Fruit fly (Drosophila melanogaster) whole organism, wandering third instar larva: ENCODE data around the gene RpL13A.
A peak's percentile ranks its signal among the peaks of the same experiment; 100 is the strongest.

ENCODE experiments used
- Abd-B ChIP-seq: fragments of >200 bp; optimal IDR thresholded peaks from 2 replicates; lab custom pipeline; 2017; ENCODE audit warnings: missing biosample characterization, missing genetic modification characterization
- CG32264 ChIP-seq: fragments of 200-800 bp; sonication (Bioruptor generic); optimal IDR thresholded peaks from 2 replicates; lab custom pipeline; 2016; ENCODE audit warnings: missing biosample characterization, missing genetic modification characterization
- CG9705 ChIP-seq: fragments of 200-800 bp; sonication (Bioruptor generic); optimal IDR thresholded peaks from 2 replicates; lab custom pipeline; 2018; ENCODE audit warnings: missing biosample characterization, mild to moderate bottlenecking, missing genetic modification characterization
- CrebA ChIP-seq: fragments of 200-800 bp; sonication (Bioruptor generic); optimal IDR thresholded peaks from 2 replicates; lab custom pipeline; 2016; ENCODE audit warnings: missing biosample characterization, mild to moderate bottlenecking, missing genetic modification characterization, borderline replicate concordance
- Dfd ChIP-seq: fragments of >200 bp; optimal IDR thresholded peaks from 2 replicates; lab custom pipeline; 2017; ENCODE audit warnings: missing biosample characterization, missing genetic modification characterization
- Dif ChIP-seq: fragments of 200-275, 200-300 bp; sonication (Bioruptor generic); optimal IDR thresholded peaks from 2 replicates; lab custom pipeline; 2018; ENCODE audit warnings: missing biosample characterization, missing genetic modification characterization; ENCODE audit not compliant: partially characterized antibody
- GATAd ChIP-seq: sonication (Bioruptor generic); optimal IDR thresholded peaks from 2 replicates; lab custom pipeline; 2016; ENCODE audit warnings: missing biosample characterization, missing genetic modification characterization
- HLH106 ChIP-seq: fragments of 200-800 bp; optimal IDR thresholded peaks from 3 replicates; lab custom pipeline; 2019; ENCODE audit warnings: missing biosample characterization, mild to moderate bottlenecking, missing genetic modification characterization, moderate library complexity
- Hnf4 ChIP-seq: fragments of 200-800 bp; sonication (Bioruptor generic); optimal IDR thresholded peaks from 2 replicates; lab custom pipeline; 2016; ENCODE audit warnings: missing biosample characterization, mild to moderate bottlenecking, missing genetic modification characterization
- Hr78 ChIP-seq: fragments of >200 bp; optimal IDR thresholded peaks from 2 replicates; lab custom pipeline; 2017; ENCODE audit warnings: missing biosample characterization, missing genetic modification characterization
- Hr83 ChIP-seq: fragments of 200-300 bp; sonication (Bioruptor generic); optimal IDR thresholded peaks from 2 replicates; lab custom pipeline; 2016; ENCODE audit warnings: missing biosample characterization, mild to moderate bottlenecking, missing genetic modification characterization, moderate library complexity; ENCODE audit not compliant: poor library complexity, severe bottlenecking
- Jra ChIP-seq: sonication (Bioruptor generic); optimal IDR thresholded peaks from 2 replicates; lab custom pipeline; 2016; ENCODE audit warnings: missing biosample characterization, missing genetic modification characterization
- Mio ChIP-seq: sonication (Bioruptor generic); optimal IDR thresholded peaks from 2 replicates; lab custom pipeline; 2016; ENCODE audit warnings: missing biosample characterization, missing genetic modification characterization
- Myc ChIP-seq: fragments of >200 bp; optimal IDR thresholded peaks from 2 replicates; lab custom pipeline; 2017
- N ChIP-seq: fragments of >200 bp; optimal IDR thresholded peaks from 2 replicates; lab custom pipeline; 2018; ENCODE audit warnings: missing biosample characterization, missing external identifiers, missing genetic modification characterization
- OdsH ChIP-seq: fragments of 200-800 bp; sonication (Bioruptor generic); optimal IDR thresholded peaks from 2 replicates; lab custom pipeline; 2016; ENCODE audit warnings: missing biosample characterization, mild to moderate bottlenecking, missing genetic modification characterization
- Rel ChIP-seq, 2 experiments: fragments of 200-800 bp; sonication (Bioruptor generic) in 1 of 2; optimal IDR thresholded peaks; 2 replicates in 1 of 2; 3 replicates in 1 of 2; lab custom pipeline; 2016 to 2019; ENCODE audit warnings: mild to moderate bottlenecking in 2 of 2, missing biosample characterization in 2 of 2, missing genetic modification characterization in 2 of 2, moderate library complexity in 1 of 2
- Sp1 ChIP-seq: fragments of 200-800 bp; sonication (Bioruptor generic); optimal IDR thresholded peaks from 3 replicates; lab custom pipeline; 2019; ENCODE audit warnings: missing biosample characterization, mild to moderate bottlenecking, missing genetic modification characterization, moderate library complexity
- Vsx2 ChIP-seq: fragments of 200-300, 225-300 bp; sonication (Bioruptor generic); optimal IDR thresholded peaks from 2 replicates; lab custom pipeline; 2018; ENCODE audit warnings: missing biosample characterization, missing genetic modification characterization; ENCODE audit not compliant: partially characterized antibody
- br ChIP-seq: fragments of 200-800 bp; sonication (Bioruptor generic); optimal IDR thresholded peaks from 2 replicates; lab custom pipeline; 2016; ENCODE audit warnings: missing biosample characterization, missing genetic modification characterization
- brk ChIP-seq: fragments of 200-800 bp; sonication (Bioruptor generic); optimal IDR thresholded peaks from 2 replicates; lab custom pipeline; 2016; ENCODE audit warnings: missing biosample characterization, mild to moderate bottlenecking, missing genetic modification characterization
- dl ChIP-seq, 2 experiments: fragments of 175-275, 200-275 bp in 1 of 2; fragments of 200-275 bp in 1 of 2; sonication (Bioruptor generic); optimal IDR thresholded peaks; lab custom pipeline; 2018; ENCODE audit warnings: mild to moderate bottlenecking in 2 of 2, missing biosample characterization in 2 of 2, missing genetic modification characterization in 2 of 2, moderate library complexity in 2 of 2; ENCODE audit not compliant: partially characterized antibody in 2 of 2, insufficient read depth in 1 of 2
- dmrt93B ChIP-seq: fragments of 200-800 bp; sonication (Bioruptor generic); optimal IDR thresholded peaks from 2 replicates; lab custom pipeline; 2018; ENCODE audit warnings: missing biosample characterization, mild to moderate bottlenecking, missing genetic modification characterization
- dsf ChIP-seq: sonication (Bioruptor generic); optimal IDR thresholded peaks from 2 replicates; lab custom pipeline; 2016; ENCODE audit warnings: missing biosample characterization, missing genetic modification characterization, borderline replicate concordance
- ey ChIP-seq: fragments of 200-800 bp; sonication (Bioruptor generic); optimal IDR thresholded peaks from 2 replicates; lab custom pipeline; 2016; ENCODE audit warnings: missing biosample characterization, missing genetic modification characterization
- foxo ChIP-seq, 2 experiments: fragments of 200-800 bp; sonication (Bioruptor generic); optimal IDR thresholded peaks; 2 replicates in 1 of 2; 3 replicates in 1 of 2; lab custom pipeline; 2016 to 2017; ENCODE audit warnings: missing biosample characterization in 2 of 2, missing genetic modification characterization in 2 of 2
- fru ChIP-seq: fragments of 200-800 bp; sonication (Bioruptor generic); optimal IDR thresholded peaks from 3 replicates; lab custom pipeline; 2016; ENCODE audit warnings: missing biosample characterization, mild to moderate bottlenecking, missing genetic modification characterization
- h ChIP-seq: fragments of 200-800 bp; sonication (Bioruptor generic); optimal IDR thresholded peaks from 3 replicates; lab custom pipeline; 2016; ENCODE audit warnings: missing biosample characterization, mild to moderate bottlenecking, missing genetic modification characterization
- jim ChIP-seq: fragments of 175-275, 200-325 bp; sonication (Bioruptor generic); optimal IDR thresholded peaks from 2 replicates; lab custom pipeline; 2016; ENCODE audit warnings: missing biosample characterization, mild to moderate bottlenecking, missing genetic modification characterization
- lola ChIP-seq: fragments of >200 bp; optimal IDR thresholded peaks from 2 replicates; lab custom pipeline; 2017; ENCODE audit warnings: missing biosample characterization, missing genetic modification characterization
- pan ChIP-seq: fragments of >200 bp; optimal IDR thresholded peaks from 2 replicates; lab custom pipeline; 2017
- psq ChIP-seq: fragments of 200-800 bp; sonication (Bioruptor generic); optimal IDR thresholded peaks from 3 replicates; lab custom pipeline; 2017; ENCODE audit warnings: missing biosample characterization, mild to moderate bottlenecking, missing genetic modification characterization, moderate library complexity
- rgr ChIP-seq: fragments of 200-800 bp; sonication (Bioruptor generic); optimal IDR thresholded peaks from 3 replicates; lab custom pipeline; 2016; ENCODE audit warnings: missing biosample characterization, mild to moderate bottlenecking, missing genetic modification characterization
- sage ChIP-seq: fragments of 200-800 bp; sonication (Bioruptor generic); optimal IDR thresholded peaks from 2 replicates; lab custom pipeline; 2016; ENCODE audit warnings: missing biosample characterization, mild to moderate bottlenecking, missing genetic modification characterization
- sv ChIP-seq: fragments of 200-800 bp; sonication (Bioruptor generic); optimal IDR thresholded peaks from 3 replicates; lab custom pipeline; 2016; ENCODE audit warnings: missing biosample characterization, missing genetic modification characterization
- tai ChIP-seq: sonication (Bioruptor generic); optimal IDR thresholded peaks from 2 replicates; lab custom pipeline; 2016; ENCODE audit warnings: missing biosample characterization, missing genetic modification characterization
- usp ChIP-seq: fragments of >200 bp; optimal IDR thresholded peaks from 2 replicates; lab custom pipeline; 2017; ENCODE audit warnings: missing biosample characterization, missing genetic modification characterization
- woc ChIP-seq: sonication (Bioruptor generic); optimal IDR thresholded peaks from 2 replicates; lab custom pipeline; 2016; ENCODE audit warnings: missing biosample characterization, mild to moderate bottlenecking, missing genetic modification characterization

RpL13A gene

DNA sequence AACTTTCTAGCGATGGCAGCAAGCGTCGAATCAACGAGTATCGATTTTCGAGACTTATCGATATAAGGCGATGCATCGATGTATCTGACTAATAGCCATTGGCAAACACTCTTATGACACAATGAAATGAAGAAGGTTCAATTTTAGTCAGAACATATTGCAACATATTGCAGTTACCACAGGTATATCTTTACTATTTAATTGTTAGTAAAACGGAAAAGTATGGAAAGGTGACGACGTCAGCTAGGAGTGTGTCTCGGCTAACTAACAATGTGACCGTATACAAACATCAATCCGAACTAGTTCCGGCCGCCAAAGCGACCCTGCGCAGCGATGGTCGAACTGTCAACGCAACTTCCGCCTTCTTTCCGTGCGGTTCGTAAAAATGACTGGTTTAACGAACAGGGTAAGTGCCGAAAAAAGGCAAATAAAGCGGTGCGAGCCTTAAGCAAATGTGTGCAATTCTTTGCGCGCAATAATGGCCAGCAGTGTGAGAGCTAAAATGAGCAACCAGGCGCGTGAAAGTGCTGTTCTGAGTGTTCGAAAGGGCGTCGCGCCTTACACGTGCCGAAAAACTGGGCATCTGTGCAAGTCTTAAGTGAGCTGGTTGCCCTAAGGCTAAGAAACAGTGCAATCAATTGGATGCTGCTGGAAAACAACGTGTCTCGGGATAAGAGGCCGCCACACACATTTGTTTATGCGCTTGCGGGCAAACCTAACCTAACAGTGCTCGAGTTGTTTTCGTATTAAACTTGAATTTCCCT, at the start of gene RpL13A, which contains the start of the genes Dph4 and Spec2:
Gene RpL13A, plus strand, starts transcription at position 360 of the 764 bp plus-strand sequence.
Gene Dph4, minus strand, starts transcription at position 11 of the 764 bp plus-strand sequence.
Gene Spec2, minus strand, starts transcription at position 11 of the 764 bp plus-strand sequence.
- peak; percentile 84 for TF ChIP-seq HLH106 (tag; lab: Kevin White, UChicago)
- TF ChIP-seq CrebA (GFP tag; lab: Kevin White, UChicago): no peak
- no peak for TF ChIP-seq Rel (GFP tag; optimal IDR thresholded peaks at IDR 0.05; lab: Kevin White, UChicago)
- peak; percentile 53 for TF ChIP-seq Rel (tag; optimal IDR thresholded peaks at IDR 0.05; lab: Kevin White, UChicago)
- no peak for TF ChIP-seq jim (GFP tag; lab: Kevin White, UChicago)
- TF ChIP-seq br (GFP tag; lab: Kevin White, UChicago): peak; percentile 88
- peak; percentile 69 for TF ChIP-seq Mio (GFP tag; lab: Kevin White, UChicago)
- no peak for TF ChIP-seq sage (GFP tag; lab: Kevin White, UChicago)
- TF ChIP-seq ey (GFP tag; lab: Kevin White, UChicago): peak; percentile 61
- TF ChIP-seq OdsH (GFP tag; lab: Kevin White, UChicago): peak; percentile 84
- peak; percentile 69 for TF ChIP-seq psq (GFP tag; lab: Kevin White, UChicago)
- peak; percentile 96 for TF ChIP-seq rgr
- no peak for TF ChIP-seq Hr78 (GFP tag; lab: Kevin White, UChicago)
- TF ChIP-seq GATAd (GFP tag; lab: Kevin White, UChicago): no peak
- TF ChIP-seq Myc (lab: Kevin White, UChicago): peak; percentile 16
- no peak for TF ChIP-seq dl (GFP tag; optimal IDR thresholded peaks at IDR 0.05; lab: Kevin White, UChicago; ENCODE audit: insufficient read depth in 1 of 2, partially characterized antibody in 2 of 2)
- TF ChIP-seq CG9705 (GFP tag; lab: Kevin White, UChicago): peak; percentile 96
- TF ChIP-seq usp: no peak
- peak; percentile 96 for TF ChIP-seq Hr83 (GFP tag; lab: Kevin White, UChicago)
- TF ChIP-seq pan (lab: Kevin White, UChicago): no peak
- no peak for TF ChIP-seq lola (GFP tag; lab: Kevin White, UChicago)
- TF ChIP-seq dsf: peak; percentile 76
- peak; percentile 93 for TF ChIP-seq Sp1
- TF ChIP-seq foxo (GFP tag; optimal IDR thresholded peaks at IDR 0.05; lab: Kevin White, UChicago): peak; percentile 42 to 80
- TF ChIP-seq Abd-B: no peak
- peak; percentile 69 for TF ChIP-seq CG32264
- no peak for TF ChIP-seq Hnf4
- no peak for TF ChIP-seq N (GFP tag; lab: Kevin White, UChicago)
- TF ChIP-seq Dfd (GFP tag; lab: Kevin White, UChicago): no peak
- peak; percentile 94 for TF ChIP-seq dmrt93B (GFP tag; lab: Kevin White, UChicago)
- TF ChIP-seq woc: no peak
- no peak for TF ChIP-seq Dif (GFP tag; lab: Kevin White, UChicago)
- no peak for TF ChIP-seq tai (GFP tag; lab: Kevin White, UChicago)
- TF ChIP-seq Jra (GFP tag; lab: Kevin White, UChicago): peak; percentile 69
- TF ChIP-seq brk (GFP tag; lab: Kevin White, UChicago): no peak
- TF ChIP-seq h (GFP tag; lab: Kevin White, UChicago): peak; percentile 90
- TF ChIP-seq Vsx2 (GFP tag; lab: Kevin White, UChicago): no peak
- peak; percentile 84 for TF ChIP-seq sv (GFP tag; lab: Kevin White, UChicago)
- peak; percentile 87 for TF ChIP-seq fru (GFP tag; lab: Kevin White, UChicago)

DNA sequence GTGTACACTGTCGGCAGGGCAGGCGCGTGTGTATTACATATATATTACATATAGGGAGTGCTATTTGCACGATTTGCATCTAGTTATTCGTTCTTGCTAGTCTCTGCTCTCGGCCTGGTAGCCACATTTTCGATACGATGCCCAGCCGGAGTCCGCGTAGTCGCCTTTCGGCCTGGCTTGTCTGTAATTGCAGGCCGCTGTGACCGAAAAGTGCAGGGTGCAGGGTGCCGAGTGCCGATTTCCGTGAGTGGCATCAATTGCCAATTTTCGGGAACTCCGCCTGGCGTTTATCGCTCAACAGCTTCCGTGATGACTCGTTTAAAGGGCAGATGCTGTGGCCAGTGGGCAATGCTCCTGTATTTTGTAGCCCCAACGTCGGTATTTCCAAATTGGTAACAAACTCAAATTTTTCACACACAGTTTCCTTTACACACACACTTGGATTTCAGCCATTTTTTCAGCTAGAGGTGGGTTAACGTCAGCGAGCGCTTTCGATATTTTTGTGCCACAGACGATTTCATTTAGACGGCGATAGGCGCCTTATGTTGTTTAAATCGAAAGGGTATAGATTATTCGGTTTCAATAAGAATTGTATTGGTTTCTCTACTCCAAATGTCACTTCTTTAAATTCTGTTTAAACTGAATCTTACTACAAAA, 36.3 kb upstream of the RpL13A start, which contains the start of gene CG2926:
Gene CG2926, minus strand, starts transcription at position 518 of the 657 bp plus-strand sequence.
- TF ChIP-seq h (GFP tag; lab: Kevin White, UChicago) (peak; percentile 54), Sp1 (no peak), CG9705 (GFP tag; lab: Kevin White, UChicago) (peak; percentile 16), ey (GFP tag; lab: Kevin White, UChicago) (peak; percentile 34), dl (GFP tag; optimal IDR thresholded peaks at IDR 0.05; lab: Kevin White, UChicago; ENCODE audit: insufficient read depth in 1 of 2, partially characterized antibody in 2 of 2) (no peak), Hr83 (GFP tag; lab: Kevin White, UChicago) (peak; percentile 88), OdsH (GFP tag; lab: Kevin White, UChicago) (peak; percentile 15), jim (GFP tag; lab: Kevin White, UChicago) (peak; percentile 58), usp (no peak)
